Fruit fly (Drosophila melanogaster) whole organism, embryonic: Measurements from ENCODE around the gene intr.
A peak's percentile ranks its signal among the peaks of the same experiment; 100 is the strongest.

Source experiments
- Ada2b ChIP-seq: fragments of 200-800 bp; sonication (Bioruptor generic); IDR thresholded peaks from 2 replicates; pipeline ENCODE4 v1.3.6; 2022; ENCODE audit warnings: missing biosample characterization, missing genetic modification characterization
- Aef1 ChIP-seq: fragments of 200-800 bp; sonication (Bioruptor generic); IDR thresholded peaks from 3 replicates; pipeline ENCODE4 v1.3.6; 2022; ENCODE audit warnings: missing biosample characterization, missing genetic modification characterization
- Bdp1 ChIP-seq: fragments of 200-800 bp; sonication (Bioruptor generic); optimal IDR thresholded peaks from 3 replicates; lab custom pipeline; 2016; ENCODE audit warnings: missing biosample characterization, missing genetic modification characterization
- CG11247 ChIP-seq: fragments of 200-800 bp; sonication (Bioruptor generic); IDR thresholded peaks from 2 replicates; pipeline ENCODE4 v1.3.6; 2022; ENCODE audit warnings: missing biosample characterization, missing genetic modification characterization
- CG11398 ChIP-seq: fragments of 200-800 bp; sonication (Bioruptor generic); optimal IDR thresholded peaks from 2 replicates; lab custom pipeline; 2016; ENCODE audit warnings: missing biosample characterization, missing genetic modification characterization
- CG11695 ChIP-seq: fragments of 200-800 bp; sonication (Bioruptor generic); IDR thresholded peaks from 3 replicates; pipeline ENCODE4 v1.3.6; 2022; ENCODE audit warnings: missing biosample characterization, missing genetic modification characterization
- CG12104 ChIP-seq: fragments of 200-800 bp; sonication (Bioruptor generic); optimal IDR thresholded peaks from 3 replicates; lab custom pipeline; 2016; ENCODE audit warnings: missing biosample characterization, missing genetic modification characterization
- CG18262 ChIP-seq: fragments of 200-800 bp; optimal IDR thresholded peaks from 3 replicates; lab custom pipeline; 2019; ENCODE audit warnings: missing biosample characterization, mild to moderate bottlenecking, missing genetic modification characterization, moderate library complexity
- CG2120 ChIP-seq: fragments of 200-800 bp; sonication (Bioruptor generic); optimal IDR thresholded peaks from 3 replicates; lab custom pipeline; 2016; ENCODE audit warnings: missing biosample characterization, missing genetic modification characterization
- CG31365 ChIP-seq: fragments of 200-800 bp; sonication (Bioruptor generic); optimal IDR thresholded peaks from 2 replicates; lab custom pipeline; 2018; ENCODE audit warnings: missing biosample characterization, mild to moderate bottlenecking, missing genetic modification characterization
- CG3726 ChIP-seq: fragments of 200-800 bp; sonication (Bioruptor generic); IDR thresholded peaks from 3 replicates; pipeline ENCODE4, ENCODE4 v1.3.6; 2022; ENCODE audit warnings: missing biosample characterization, missing genetic modification characterization
- CG4854 ChIP-seq: fragments of 200-800 bp; sonication (Bioruptor generic); optimal IDR thresholded peaks from 2 replicates; lab custom pipeline; 2016; ENCODE audit warnings: missing biosample characterization, missing genetic modification characterization, inconsistent platforms
- CG8388 ChIP-seq: fragments of 200-800 bp; sonication (Bioruptor generic); optimal IDR thresholded peaks from 2 replicates; lab custom pipeline; 2019; ENCODE audit warnings: missing biosample characterization, mild to moderate bottlenecking, missing genetic modification characterization, moderate library complexity
- CG9727 ChIP-seq: fragments of 200-800 bp; sonication (Bioruptor generic); optimal IDR thresholded peaks from 3 replicates; lab custom pipeline; 2017; ENCODE audit warnings: missing biosample characterization, mild to moderate bottlenecking, missing genetic modification characterization
- CG9876 ChIP-seq: fragments of 200-800 bp; sonication (Bioruptor generic); optimal IDR thresholded peaks from 2 replicates; lab custom pipeline; 2016; ENCODE audit warnings: missing biosample characterization, missing genetic modification characterization
- CHES-1-like ChIP-seq: fragments of 200-800 bp; sonication (Bioruptor generic); optimal IDR thresholded peaks from 2 replicates; lab custom pipeline; 2016; ENCODE audit warnings: missing biosample characterization, missing genetic modification characterization
- Deaf1 ChIP-seq: fragments of 200-800 bp; optimal IDR thresholded peaks from 3 replicates; lab custom pipeline; 2019; ENCODE audit warnings: missing biosample characterization, mild to moderate bottlenecking, missing genetic modification characterization, moderate library complexity
- Dref ChIP-seq: fragments of 200-800 bp; sonication (Bioruptor generic); IDR thresholded peaks from 2 replicates; pipeline ENCODE4 v1.3.6; 2022; ENCODE audit warnings: missing biosample characterization, missing genetic modification characterization
- Drgx ChIP-seq: fragments of 200-800 bp; sonication (Bioruptor generic); IDR thresholded peaks from 2 replicates; pipeline ENCODE4 v1.3.6; 2022; ENCODE audit warnings: missing biosample characterization, missing genetic modification characterization
- HLH54F ChIP-seq: fragments of 200-800 bp; sonication (Bioruptor generic); optimal IDR thresholded peaks from 3 replicates; lab custom pipeline; 2016; ENCODE audit warnings: missing biosample characterization, missing genetic modification characterization
- Hand ChIP-seq: fragments of 200-800 bp; sonication (Bioruptor generic); optimal IDR thresholded peaks from 2 replicates; lab custom pipeline; 2017; ENCODE audit warnings: mild to moderate bottlenecking, missing biosample characterization, missing genetic modification reagents, missing genetic modification characterization
- Hsf ChIP-seq: fragments of 200-800 bp; sonication (Bioruptor generic); optimal IDR thresholded peaks from 3 replicates; lab custom pipeline; 2016; ENCODE audit warnings: missing biosample characterization, missing genetic modification characterization
- Jarid2 ChIP-seq: fragments of 200-800 bp; sonication (Bioruptor generic); optimal IDR thresholded peaks from 3 replicates; lab custom pipeline; 2017; ENCODE audit warnings: mild to moderate bottlenecking, missing biosample characterization, missing genetic modification reagents, missing genetic modification characterization
- Mad ChIP-seq: fragments of 200-800 bp; sonication (Bioruptor generic); optimal IDR thresholded peaks from 2 replicates; lab custom pipeline; 2016; ENCODE audit warnings: missing biosample characterization, missing genetic modification characterization
- NFAT ChIP-seq: fragments of 200-800 bp; sonication (Bioruptor generic); IDR thresholded peaks from 2 replicates; pipeline ENCODE4 v1.3.6; 2022; ENCODE audit warnings: missing biosample characterization, missing genetic modification characterization
- NfI ChIP-seq: fragments of 200-800 bp; sonication (Bioruptor generic); optimal IDR thresholded peaks from 3 replicates; lab custom pipeline; 2018; ENCODE audit warnings: missing biosample characterization, mild to moderate bottlenecking, missing genetic modification characterization, moderate library complexity
- Rfx ChIP-seq: fragments of 200-800 bp; sonication (Bioruptor generic); IDR thresholded peaks from 2 replicates; pipeline ENCODE4 v1.3.6; 2022; ENCODE audit warnings: missing biosample characterization, missing genetic modification characterization
- Sin3A ChIP-seq: fragments of >200 bp; optimal IDR thresholded peaks from 2 replicates; lab custom pipeline; 2018
- Sox100B ChIP-seq: fragments of 200-800 bp; sonication (Bioruptor generic); optimal IDR thresholded peaks from 3 replicates; lab custom pipeline; 2018; ENCODE audit warnings: missing biosample characterization, mild to moderate bottlenecking, missing genetic modification characterization
- Usf ChIP-seq: fragments of 200-800 bp; sonication (Bioruptor generic); optimal IDR thresholded peaks from 2 replicates; lab custom pipeline; 2017; ENCODE audit warnings: missing genotype, missing biosample characterization, missing genetic modification characterization
- ase ChIP-seq: fragments of 200-800 bp; sonication (Bioruptor generic); IDR thresholded peaks from 3 replicates; pipeline ENCODE4 v1.3.6; 2022; ENCODE audit warnings: missing biosample characterization, missing genetic modification characterization
- bab2 ChIP-seq: fragments of 200-800 bp; sonication (Bioruptor generic); optimal IDR thresholded peaks from 2 replicates; lab custom pipeline; 2016; ENCODE audit warnings: missing biosample characterization, missing genetic modification characterization
- chif ChIP-seq, 2 experiments: fragments of 200-800 bp; sonication (Bioruptor generic); optimal IDR thresholded peaks; 3 replicates each; lab custom pipeline; 2016; ENCODE audit warnings: missing biosample characterization in 2 of 2, missing genetic modification characterization in 2 of 2
- chinmo ChIP-seq: fragments of 200-800 bp; sonication (Bioruptor generic); IDR thresholded peaks from 4 replicates; pipeline ENCODE4 v1.3.6; 2022; ENCODE audit warnings: missing biosample characterization, missing genetic modification characterization; ENCODE audit not compliant: partially characterized antibody
- chn ChIP-seq: fragments of 200-800 bp; sonication (Bioruptor generic); optimal IDR thresholded peaks from 2 replicates; lab custom pipeline; 2016; ENCODE audit warnings: missing biosample characterization, missing genetic modification characterization
- crc ChIP-seq: fragments of 200-800 bp; sonication (Bioruptor generic); optimal IDR thresholded peaks from 2 replicates; lab custom pipeline; 2016; ENCODE audit warnings: missing biosample characterization, missing genetic modification characterization
- ftz-f1 ChIP-seq: fragments of 200-800 bp; sonication (Bioruptor generic); optimal IDR thresholded peaks from 2 replicates; lab custom pipeline; 2016; ENCODE audit warnings: missing biosample characterization, missing genetic modification characterization
- gfzf ChIP-seq: fragments of 200-800 bp; sonication (Bioruptor generic); optimal IDR thresholded peaks from 2 replicates; lab custom pipeline; 2016; ENCODE audit warnings: missing biosample characterization, mild to moderate bottlenecking, missing genetic modification characterization, moderate library complexity
- grau ChIP-seq: fragments of 200-800 bp; optimal IDR thresholded peaks from 3 replicates; lab custom pipeline; 2019; ENCODE audit warnings: missing biosample characterization, mild to moderate bottlenecking, missing genetic modification characterization, moderate library complexity
- gro ChIP-seq: fragments of 200-800 bp; sonication (Bioruptor generic); optimal IDR thresholded peaks from 2 replicates; lab custom pipeline; 2016; ENCODE audit warnings: missing biosample characterization, missing genetic modification characterization
- gsb ChIP-seq: fragments of 200-800 bp; sonication (Bioruptor generic); IDR thresholded peaks from 2 replicates; pipeline ENCODE4 v1.3.6; 2022; ENCODE audit warnings: missing biosample characterization, missing genetic modification characterization
- jumu ChIP-seq: fragments of 200-800 bp; sonication (Bioruptor generic); optimal IDR thresholded peaks from 3 replicates; lab custom pipeline; 2016; ENCODE audit warnings: missing biosample characterization, missing genetic modification characterization
- pb ChIP-seq: fragments of 200-800 bp; sonication (Bioruptor generic); optimal IDR thresholded peaks from 3 replicates; lab custom pipeline; 2016; ENCODE audit warnings: missing biosample characterization, missing genetic modification characterization
- pum ChIP-seq: fragments of 200-800 bp; sonication (Bioruptor generic); optimal IDR thresholded peaks from 2 replicates; lab custom pipeline; 2016; ENCODE audit warnings: missing biosample characterization, missing genetic modification characterization
- repo ChIP-seq: fragments of 200-800 bp; sonication (Bioruptor generic); optimal IDR thresholded peaks from 2 replicates; lab custom pipeline; 2016; ENCODE audit warnings: missing biosample characterization, missing genetic modification characterization
- shn ChIP-seq: fragments of 200-800 bp; sonication (Bioruptor generic); optimal IDR thresholded peaks from 3 replicates; lab custom pipeline; 2016; ENCODE audit warnings: missing biosample characterization, missing genetic modification characterization
- sr ChIP-seq: fragments of 200-800 bp; sonication (Bioruptor generic); IDR thresholded peaks from 3 replicates; pipeline ENCODE4 v1.3.6; 2022; ENCODE audit warnings: missing biosample characterization, missing genetic modification characterization
- tap ChIP-seq: fragments of 200-800 bp; optimal IDR thresholded peaks from 3 replicates; lab custom pipeline; 2019; ENCODE audit warnings: missing biosample characterization, mild to moderate bottlenecking, missing genetic modification characterization, moderate library complexity
- tio ChIP-seq: fragments of 200-800 bp; sonication (Bioruptor generic); optimal IDR thresholded peaks from 2 replicates; lab custom pipeline; 2017; ENCODE audit warnings: missing biosample characterization, missing genetic modification characterization, inconsistent platforms
- unpg ChIP-seq: fragments of 200-800 bp; sonication (Bioruptor generic); optimal IDR thresholded peaks from 3 replicates; lab custom pipeline; 2018; ENCODE audit warnings: missing biosample characterization, mild to moderate bottlenecking, missing genetic modification characterization, moderate library complexity
- zfh2 ChIP-seq: fragments of 200-800 bp; sonication (Bioruptor generic); optimal IDR thresholded peaks from 2 replicates; lab custom pipeline; 2016; ENCODE audit warnings: missing biosample characterization, missing genetic modification characterization

Gene intr

DNA sequence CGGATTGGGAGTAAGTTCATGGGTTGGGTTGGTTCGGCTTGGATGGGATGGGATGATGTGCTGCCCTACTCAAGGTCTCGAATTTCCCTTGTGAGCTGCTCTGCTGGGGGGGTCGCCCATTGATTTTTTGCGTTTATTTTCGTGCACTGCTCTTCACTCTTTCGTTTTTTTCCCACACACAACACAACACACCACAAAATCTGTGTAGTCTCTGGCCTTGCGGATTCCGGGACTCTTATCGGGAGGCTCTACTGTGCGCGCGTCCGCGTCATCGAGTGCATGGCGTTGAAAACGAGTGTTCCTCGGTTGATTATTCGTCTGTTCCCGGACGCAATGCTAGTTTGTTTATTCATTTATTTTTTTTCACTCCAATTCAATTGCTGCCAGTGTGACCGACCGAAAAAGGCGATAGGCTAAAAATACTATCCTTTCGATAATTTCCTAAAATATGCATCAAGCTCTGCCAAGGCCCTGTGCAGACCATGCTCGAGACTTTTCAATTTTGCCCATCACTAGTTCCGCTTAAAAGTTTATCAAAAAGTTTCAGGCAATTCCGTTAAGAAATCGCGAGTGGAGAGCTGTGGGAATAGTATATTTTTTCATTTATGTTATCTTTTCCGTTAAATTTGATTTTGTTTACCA lies 41.4 kb downstream of the intr start, which contains the start of gene WASp (continued):
- TF ChIP-seq tap (tag; lab: Kevin White, UChicago) (no peak), jumu (GFP tag; lab: Kevin White, UChicago) (peak; percentile 71), Deaf1 (tag; lab: Kevin White, UChicago) (no peak), CG8388 (GFP tag; lab: Kevin White, UChicago) (peak; percentile 51), Aef1 (GFP tag; lab: Robert Waterston, UW) (peak; percentile 15; the same call in 2 of the 3 replicates), repo (GFP tag; lab: Kevin White, UChicago) (peak; percentile 76), pb (GFP tag; lab: Kevin White, UChicago) (peak; percentile 54), HLH54F (peak; percentile 69), chn (GFP tag; lab: Kevin White, UChicago) (peak; percentile 75), sr (GFP tag; lab: Robert Waterston, UW) (peak; percentile 63; the same call in 2 of the 3 replicates), Hsf (GFP tag; lab: Kevin White, UChicago) (peak; percentile 81), CG12104 (GFP tag; lab: Kevin White, UChicago) (no peak), Sin3A (lab: Kevin White, UChicago) (peak; percentile 53), CG4854 (GFP tag; lab: Kevin White, UChicago) (no peak), gfzf (GFP tag; lab: Kevin White, UChicago) (peak; percentile 95), chinmo (GFP tag; lab: Robert Waterston, UW) (0 out of 4 replicates have a peak, but pooled peaks have one; percentile 22), ase (GFP tag; lab: Robert Waterston, UW) (peak; percentile 44; the same call in 1 of the 3 replicates), Rfx (GFP tag; lab: Robert Waterston, UW) (peak; percentile 86), Hand (no peak), grau (peak; percentile 69), pum (peak; percentile 55), Ada2b (0 out of 2 replicates have a peak, but pooled peaks have one; percentile 33), CG11695 (GFP tag; lab: Robert Waterston, UW) (0 out of 3 replicates have a peak, but pooled peaks have one; percentile 43), crc (GFP tag; lab: Kevin White, UChicago) (peak; percentile 17), chif (GFP tag; optimal IDR thresholded peaks at IDR 0.05; lab: Kevin White, UChicago) (peak; percentile 54 to 75), CG9876 (peak; percentile 70), shn (peak; percentile 78), CG3726 (0 out of 3 replicates have a peak, but pooled peaks have one; percentile 30), Sox100B (no peak), zfh2 (peak; percentile 75), Mad (GFP tag; lab: Kevin White, UChicago) (peak; percentile 78), Drgx (GFP tag; lab: Robert Waterston, UW) (peak; percentile 49), gsb (peak; percentile 45; the same call in 1 of the 2 replicates), CG9727 (GFP tag; lab: Kevin White, UChicago) (peak; percentile 73), Jarid2 (GFP tag; lab: Kevin White, UChicago) (no peak), tio (GFP tag; lab: Kevin White, UChicago) (no peak), bab2 (peak; percentile 68), CG18262 (tag; lab: Kevin White, UChicago) (no peak), CG11247 (GFP tag; lab: Robert Waterston, UW) (peak; percentile 67), CG31365 (tag; lab: Kevin White, UChicago) (peak; percentile 64), CG2120 (GFP tag; lab: Kevin White, UChicago) (no peak), Bdp1 (GFP tag; lab: Kevin White, UChicago) (peak; percentile 44), unpg (peak; percentile 79), NFAT (GFP tag; lab: Robert Waterston, UW) (peak; percentile 62; the same call in 1 of the 2 replicates), Dref (GFP tag; lab: Robert Waterston, UW) (peak; percentile 80), CG11398 (GFP tag; lab: Kevin White, UChicago) (peak; percentile 65), Usf (GFP tag; lab: Kevin White, UChicago) (peak; percentile 4), gro (GFP tag; lab: Kevin White, UChicago) (no peak), NfI (GFP tag; lab: Kevin White, UChicago) (peak; percentile 90), ftz-f1 (GFP tag; lab: Kevin White, UChicago) (peak; percentile 32), CHES-1-like (GFP tag; lab: Kevin White, UChicago) (peak; percentile 83)
